Fruit fly (Drosophila melanogaster): ENCODE data around the gene dpr11.

dpr11 gene

DNA sequence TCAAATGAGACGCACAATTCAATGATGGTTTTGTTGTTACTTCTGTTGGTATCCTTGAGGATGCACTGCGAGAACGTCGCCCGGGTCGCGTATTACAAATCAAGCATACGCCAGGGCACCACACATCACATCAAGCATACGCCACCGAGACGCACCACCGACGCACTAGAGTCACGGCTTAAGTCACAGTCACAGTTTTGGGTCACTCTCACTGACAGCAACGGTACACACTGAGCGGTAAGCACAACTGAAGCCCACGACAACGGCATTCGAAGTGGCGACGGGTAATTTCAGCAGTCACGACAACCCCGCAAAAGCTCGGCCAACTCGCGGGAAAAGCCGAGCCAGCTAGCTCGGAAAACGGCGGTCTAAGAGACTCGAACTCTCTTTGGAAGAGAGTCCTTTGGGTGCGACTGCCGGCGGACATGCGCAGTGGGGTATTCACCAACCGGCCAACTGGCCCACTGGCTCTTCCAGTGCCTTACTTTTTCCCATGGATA lies at the start of gene dpr11:
dpr11 (minus strand) TSS at position 263 of the 500 bp plus-strand sequence.
- no peak for TF ChIP-seq CG17801 (GFP tag; optimal IDR thresholded peaks at IDR 0.05; ENCODE audit: partially characterized antibody)

DNA sequence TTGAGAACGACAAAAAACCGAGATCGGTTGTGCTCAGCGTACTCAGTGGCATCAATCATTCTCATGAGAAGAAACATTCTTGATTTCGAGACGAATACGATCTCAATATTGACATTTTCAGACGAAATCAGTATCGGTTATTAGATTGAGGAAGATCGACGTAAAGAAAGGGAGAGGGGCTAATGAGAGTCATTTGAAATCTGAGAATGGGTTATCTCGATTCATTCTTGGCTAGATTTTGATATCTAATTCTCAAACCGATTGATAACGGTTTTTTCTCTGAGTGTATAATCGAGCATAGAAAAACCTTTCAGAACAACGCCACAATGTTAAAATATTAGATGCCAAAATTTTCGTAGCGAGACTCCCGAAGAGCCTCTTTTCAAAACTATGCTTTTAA lies 47.8 kb upstream of the dpr11 start, which contains the start of gene CG31286:
CG31286 (plus strand) TSS at position 301 of the 400 bp plus-strand sequence.
- no peak for TF ChIP-seq CG17801 (GFP tag; optimal IDR thresholded peaks at IDR 0.05; ENCODE audit: partially characterized antibody)

DNA sequence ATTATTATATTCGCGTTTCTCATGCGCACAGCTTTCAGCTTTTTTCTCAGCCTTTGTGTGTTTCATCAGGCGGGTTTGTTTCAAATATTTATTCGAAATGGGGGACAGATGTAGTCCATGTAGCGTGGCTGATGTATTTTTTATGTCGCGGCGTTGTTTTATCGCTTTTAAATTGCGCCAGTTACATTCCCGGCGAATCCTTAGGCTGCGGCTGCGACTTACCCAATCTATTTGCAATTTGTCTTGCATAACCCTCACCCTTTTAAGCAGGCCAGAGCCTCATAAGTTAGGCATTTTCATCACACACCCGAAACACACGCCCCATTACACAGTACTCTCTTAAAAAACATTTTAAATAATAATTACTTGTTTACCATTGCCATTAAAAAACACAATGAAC lies 36.7 kb upstream of the dpr11 start, which contains the start of gene sunz:
sunz (plus strand) TSS at position 301 of the 400 bp plus-strand sequence.
- TF ChIP-seq CG17801 (GFP tag; optimal IDR thresholded peaks at IDR 0.05; ENCODE audit: partially characterized antibody), result no peak

DNA sequence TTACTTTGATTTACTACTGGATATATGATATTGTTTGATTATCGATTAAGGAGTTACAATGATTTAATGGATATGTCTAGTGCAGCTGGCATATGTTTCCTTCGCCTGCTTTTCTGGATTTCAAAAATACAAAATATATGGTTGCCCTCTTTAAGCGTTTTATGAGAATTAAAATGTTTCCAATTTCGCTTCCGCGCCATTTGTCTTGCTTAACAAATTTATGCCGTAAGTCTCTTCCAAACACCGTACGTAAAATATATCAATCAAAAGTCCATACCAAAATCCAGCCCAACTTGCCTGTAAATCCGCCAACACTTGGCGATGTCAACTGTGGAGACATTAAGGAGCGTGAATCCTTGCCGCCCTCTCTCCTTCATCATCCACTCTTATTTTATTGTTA lies 36.1 kb upstream of the dpr11 start, which contains the start of gene CG15177:
CG15177 (minus strand) TSS at position 101 of the 400 bp plus-strand sequence.
- no peak for TF ChIP-seq CG17801 (GFP tag; optimal IDR thresholded peaks at IDR 0.05; ENCODE audit: partially characterized antibody)

DNA sequence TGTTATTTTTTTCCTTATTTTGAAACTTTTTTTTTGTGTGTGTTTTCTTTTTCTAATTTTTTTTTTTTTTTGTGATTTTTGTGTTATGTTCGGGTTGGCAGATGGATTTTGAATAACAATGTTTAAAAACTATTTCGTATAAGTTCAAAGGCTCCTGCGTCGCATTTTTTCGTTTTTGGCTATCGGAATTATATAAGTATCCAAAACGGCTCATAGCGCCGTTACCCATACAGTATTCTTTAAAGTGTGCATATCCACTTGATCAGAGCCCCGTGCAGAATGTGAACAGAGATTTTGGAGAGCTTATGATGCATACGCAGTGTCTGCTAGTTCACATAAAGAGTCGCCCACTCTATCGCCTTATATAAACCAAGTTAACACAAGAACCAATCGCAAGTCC lies 34.7 kb upstream of the dpr11 start, which contains the start of gene sowi:
sowi (minus strand) TSS at position 101 of the 400 bp plus-strand sequence.
- no peak for TF ChIP-seq CG17801 (GFP tag; optimal IDR thresholded peaks at IDR 0.05; ENCODE audit: partially characterized antibody)

DNA sequence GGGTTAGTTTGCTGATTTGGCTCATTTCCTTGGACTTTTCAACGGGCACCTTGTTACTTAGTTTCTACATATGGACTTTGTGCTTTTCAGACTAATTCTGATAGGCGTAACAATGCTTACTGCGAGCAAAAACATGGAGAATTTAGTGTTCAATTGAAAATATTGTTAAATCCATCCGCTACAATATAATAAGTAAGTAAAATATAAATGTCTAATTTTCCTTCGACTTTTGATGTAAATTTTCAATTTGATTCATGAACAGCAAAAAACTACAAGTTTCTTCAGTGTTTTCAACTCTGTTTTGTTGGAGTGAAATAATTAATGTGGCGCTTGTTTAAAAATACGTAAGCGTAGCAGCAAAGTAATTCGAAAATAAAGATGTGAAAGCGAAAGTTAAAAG lies 15.7 kb upstream of the dpr11 start, which contains the start of gene glob2:
glob2 (minus strand) TSS at position 101 of the 400 bp plus-strand sequence.
- TF ChIP-seq CG17801 (GFP tag; optimal IDR thresholded peaks at IDR 0.05; ENCODE audit: partially characterized antibody), result no peak

DNA sequence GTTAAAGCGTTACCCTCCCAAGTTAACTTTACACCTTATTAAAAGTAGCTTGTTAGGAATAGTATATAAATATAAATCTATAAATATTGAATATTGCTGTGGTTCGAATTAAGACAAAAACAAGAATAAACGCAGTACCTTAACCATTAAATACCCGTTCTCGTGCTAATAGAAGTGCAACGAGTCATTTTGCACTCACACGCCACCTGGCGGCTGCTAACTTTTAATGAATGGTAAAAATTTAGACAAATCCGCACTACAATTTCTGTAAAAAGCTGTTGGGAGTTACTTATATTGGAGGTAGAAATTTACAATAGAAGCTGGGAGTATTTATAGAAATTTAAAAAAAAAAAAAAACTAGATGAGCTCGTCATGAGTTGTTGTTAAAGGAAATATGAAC lies 12.0 kb upstream of the dpr11 start:
- no peak for TF ChIP-seq CG17801 (GFP tag; optimal IDR thresholded peaks at IDR 0.05; ENCODE audit: partially characterized antibody)

DNA sequence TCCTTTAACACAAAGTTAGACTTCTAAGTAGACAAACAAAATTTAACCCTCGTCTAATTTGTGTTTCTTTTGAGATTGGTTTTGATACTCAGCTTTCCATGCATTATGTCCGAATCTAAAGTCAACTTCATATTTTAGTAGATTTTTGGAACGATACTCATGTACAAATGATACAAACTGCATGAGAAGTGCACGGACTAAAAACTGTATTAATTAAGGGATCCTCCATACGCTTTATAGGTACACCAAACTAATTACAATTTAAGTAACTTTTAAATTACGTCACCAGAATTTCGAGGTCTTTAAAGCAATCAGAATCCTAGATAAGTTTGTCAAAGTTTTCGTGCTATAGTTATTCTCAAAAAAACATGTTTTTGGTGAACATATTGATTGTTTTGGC lies 7.8 kb upstream of the dpr11 start, which contains the start of gene CG31482:
CG31482 (plus strand) TSS at position 301 of the 400 bp plus-strand sequence.
- no peak for TF ChIP-seq CG17801 (GFP tag; optimal IDR thresholded peaks at IDR 0.05; ENCODE audit: partially characterized antibody)

DNA sequence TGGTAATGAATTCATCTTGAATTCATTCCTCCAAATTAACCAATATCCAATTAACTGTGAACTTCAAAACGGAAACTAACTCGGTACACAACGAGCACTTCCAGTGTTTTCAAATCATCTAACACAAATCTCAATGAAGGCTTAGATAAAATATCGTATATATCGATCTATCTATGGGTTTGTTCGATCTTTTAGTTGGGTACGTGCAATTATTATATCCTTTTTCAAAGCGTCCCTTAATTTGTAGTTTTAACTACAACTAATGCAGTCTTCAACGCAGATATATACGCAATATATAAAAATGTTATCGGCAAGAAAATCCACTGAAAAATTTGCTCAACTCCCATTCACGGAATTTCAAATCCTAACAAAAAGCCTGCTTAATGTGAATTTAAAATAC lies 4.8 kb upstream of the dpr11 start, which contains the start of gene CG1138:
CG1138 (minus strand) TSS at position 101 of the 400 bp plus-strand sequence.
- no peak for TF ChIP-seq CG17801 (GFP tag; optimal IDR thresholded peaks at IDR 0.05; ENCODE audit: partially characterized antibody)

DNA sequence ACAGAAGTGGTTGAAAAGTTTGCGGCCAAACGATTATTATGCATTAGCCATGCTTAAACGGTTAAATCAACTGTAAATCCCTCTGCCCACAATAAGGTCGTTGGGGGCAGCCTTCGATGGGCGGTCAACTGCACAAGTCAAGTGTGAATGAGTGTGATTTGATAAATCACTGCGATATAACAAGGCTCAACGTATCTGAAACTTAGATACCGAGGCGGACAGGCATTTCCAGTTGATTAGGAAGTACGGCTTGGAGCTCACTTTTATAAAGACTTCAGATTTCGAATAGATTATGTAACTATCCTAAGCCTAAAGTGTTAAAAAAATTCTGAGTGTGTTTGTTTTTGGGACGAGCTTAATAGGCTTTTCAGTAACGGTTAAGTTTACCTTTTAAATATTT lies 12.6 kb downstream of the dpr11 start, which contains the start of gene CG2336:
CG2336 (plus strand) TSS at position 301 of the 400 bp plus-strand sequence.
- no peak for TF ChIP-seq CG17801 (GFP tag; optimal IDR thresholded peaks at IDR 0.05; ENCODE audit: partially characterized antibody)

DNA sequence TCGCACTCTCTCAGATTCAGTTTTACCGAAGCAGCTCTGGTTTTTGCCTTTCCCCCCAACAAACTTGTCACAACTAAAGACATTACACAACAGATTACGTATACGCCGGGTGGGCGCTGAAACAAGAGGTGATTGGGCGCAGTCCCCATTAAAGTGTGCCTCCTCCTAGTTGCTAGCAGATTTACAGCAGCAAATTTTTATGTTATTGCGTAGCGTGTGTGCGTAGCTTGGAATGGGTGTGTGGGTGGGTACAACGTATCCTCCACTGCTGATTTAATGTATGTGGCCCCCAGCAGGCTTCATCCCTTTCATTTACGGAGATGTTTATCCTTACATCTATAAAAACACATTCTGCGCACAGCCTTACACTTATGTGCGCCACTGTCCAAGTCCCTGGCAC lies 24.3 kb downstream of the dpr11 start:
- TF ChIP-seq CG17801 (GFP tag; optimal IDR thresholded peaks at IDR 0.05; ENCODE audit: partially characterized antibody), result no peak

DNA sequence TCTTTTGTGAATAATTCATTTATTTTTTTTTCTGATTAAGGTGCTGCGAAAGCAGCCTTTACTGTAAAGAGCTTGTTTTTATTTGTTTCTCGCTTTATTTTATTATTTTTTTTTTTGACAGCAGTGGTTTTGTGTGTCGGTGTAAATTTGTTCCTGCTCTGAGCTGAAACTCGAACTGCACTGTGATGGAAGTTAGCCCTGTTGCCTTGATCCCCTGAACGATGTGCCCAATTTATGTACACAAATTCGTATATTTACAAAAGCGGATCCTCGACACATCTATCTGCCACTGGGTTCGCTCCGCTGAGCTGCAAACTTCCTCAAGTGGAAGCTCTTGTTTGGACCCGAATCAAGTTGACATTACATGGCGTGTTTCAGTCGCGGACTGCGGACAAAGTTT lies 32.9 kb downstream of the dpr11 start, which contains the start of gene CG1137:
CG1137 (minus strand) TSS at position 101 of the 400 bp plus-strand sequence.
- no peak for TF ChIP-seq CG17801 (GFP tag; optimal IDR thresholded peaks at IDR 0.05; ENCODE audit: partially characterized antibody)

DNA sequence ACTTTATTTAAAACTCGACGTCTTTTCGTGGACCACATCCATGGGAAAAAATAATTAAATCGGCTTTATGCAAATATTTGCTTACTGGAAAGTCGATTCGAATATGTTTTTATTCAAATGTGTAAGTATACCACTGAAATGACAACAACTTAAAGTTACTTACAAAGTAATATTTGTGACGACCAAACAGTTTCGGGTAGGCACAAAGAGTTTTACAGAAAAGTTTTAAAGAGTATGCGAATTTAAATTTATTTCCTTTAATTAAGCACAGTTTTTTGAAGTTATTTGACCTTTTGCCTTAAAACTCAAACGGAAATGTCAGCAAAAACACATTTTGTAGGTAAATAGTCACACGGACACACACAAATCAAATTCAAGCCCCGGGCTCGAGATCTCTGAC lies 44.4 kb downstream of the dpr11 start, which contains the start of gene Pif2:
Pif2 (plus strand) TSS at position 301 of the 400 bp plus-strand sequence.
- TF ChIP-seq CG17801 (GFP tag; optimal IDR thresholded peaks at IDR 0.05; ENCODE audit: partially characterized antibody), result no peak

DNA sequence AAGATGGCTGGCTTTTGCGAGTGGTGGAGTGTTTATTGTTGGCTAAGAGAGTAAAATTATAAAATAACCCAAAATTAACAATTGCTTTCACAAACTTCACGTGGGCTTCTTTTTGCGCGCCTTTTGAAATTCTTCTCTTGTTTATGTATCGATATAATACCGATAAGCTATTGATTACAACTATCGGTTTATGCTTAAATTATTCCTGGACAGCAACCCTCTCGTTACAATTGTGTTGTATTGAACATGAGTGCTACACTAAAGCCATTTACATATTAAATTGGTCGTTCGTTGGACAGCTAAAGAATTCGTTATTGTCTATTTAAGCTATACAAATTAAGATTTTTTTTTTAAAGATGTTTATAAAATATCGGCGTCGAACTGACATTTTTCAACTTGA lies 59.1 kb downstream of the dpr11 start:
- TF ChIP-seq CG17801 (GFP tag; optimal IDR thresholded peaks at IDR 0.05; ENCODE audit: partially characterized antibody), result no peak

DNA sequence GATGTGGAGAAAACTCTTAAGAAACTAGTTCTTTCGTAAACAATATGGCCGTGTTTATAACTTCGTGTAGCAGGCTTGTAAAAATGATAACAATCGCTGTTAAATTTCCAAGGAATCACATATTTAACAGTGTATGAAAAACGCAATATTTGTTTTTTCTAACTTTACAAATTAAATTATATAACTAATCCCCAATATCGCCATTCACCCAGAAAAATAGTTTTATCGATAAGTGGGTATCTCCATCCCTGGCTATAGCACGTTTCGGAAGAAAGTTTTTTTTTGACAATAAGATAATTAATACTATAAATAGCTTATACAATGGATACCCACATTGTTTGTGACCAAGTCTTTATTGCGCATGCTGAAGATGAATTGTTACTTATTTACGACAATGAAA lies 65.9 kb downstream of the dpr11 start, which contains the start of gene CG15185:
CG15185 (plus strand) TSS at position 301 of the 400 bp plus-strand sequence.
- TF ChIP-seq CG17801 (GFP tag; optimal IDR thresholded peaks at IDR 0.05; ENCODE audit: partially characterized antibody), result no peak

DNA sequence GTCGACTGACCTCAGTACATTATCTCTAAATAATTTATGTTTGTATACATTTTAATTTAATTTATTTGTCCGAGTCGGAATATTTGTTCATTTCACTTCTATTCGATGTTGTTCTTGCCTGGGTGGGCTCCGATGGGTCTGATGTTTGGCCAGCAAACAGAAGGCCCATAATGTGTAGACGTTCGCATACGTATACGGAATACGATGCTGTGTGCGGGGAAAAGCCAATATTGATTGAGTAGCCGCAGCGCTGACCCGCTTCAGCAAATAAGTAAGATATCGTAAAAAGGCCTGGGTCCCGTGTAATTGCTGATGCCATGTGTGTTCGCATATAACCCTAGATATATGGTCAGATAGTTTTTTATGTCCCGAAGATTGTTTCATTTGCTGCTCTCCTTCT lies 88.7 kb downstream of the dpr11 start:
- no peak for TF ChIP-seq CG17801 (GFP tag; optimal IDR thresholded peaks at IDR 0.05; ENCODE audit: partially characterized antibody)
